Worm (Caenorhabditis elegans) whole organism, L3 larva: ENCODE results near the gene nhr-262.

Experiments used
- elt-1 ChIP-seq: fragments of 150-350 bp; optimal IDR thresholded peaks from 2 replicates; lab custom pipeline; 2014; ENCODE audit warnings: missing biosample characterization, missing genetic modification characterization
- pqm-1 ChIP-seq: fragments of 150-350 bp; optimal IDR thresholded peaks from 2 replicates; lab custom pipeline; 2017; ENCODE audit warnings: missing biosample characterization, missing genetic modification characterization, inconsistent platforms
- skn-1 ChIP-seq: fragments of 150-350 bp; optimal IDR thresholded peaks from 2 replicates; lab custom pipeline; 2014; ENCODE audit warnings: missing biosample characterization, missing genetic modification characterization
- unc-39 ChIP-seq: sonication (generic microtip); optimal IDR thresholded peaks from 4 replicates; lab custom pipeline; 2017; ENCODE audit warnings: missing biosample characterization, missing genetic modification characterization

DNA sequence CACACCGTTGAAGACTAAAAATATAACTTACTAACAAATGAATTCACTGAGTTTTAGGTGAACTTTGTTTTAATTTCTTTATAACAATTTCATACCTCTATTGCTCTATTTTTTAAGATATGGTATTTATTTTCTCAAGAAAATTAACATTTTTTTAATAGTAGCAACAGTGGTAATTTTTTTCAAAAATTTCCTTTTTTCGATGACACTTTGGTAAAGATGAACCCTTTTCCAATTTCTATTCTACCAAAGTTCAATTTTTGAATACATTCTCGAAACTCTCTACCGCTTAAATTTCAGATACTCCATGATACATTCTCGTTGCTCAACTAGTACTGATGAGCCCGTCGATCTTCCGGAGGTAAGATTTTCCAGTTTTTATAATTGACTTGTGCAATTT, 7.2 kb downstream of the nhr-262 start, which contains the start of gene nhr-116:
- TF ChIP-seq skn-1 (no peak), pqm-1 (no peak), unc-39 (tag; lab: Kevin White, UChicago) (no peak), elt-1 (tag; lab: Kevin White, UChicago) (no peak)
